Worm (Caenorhabditis elegans) whole organism, young adult: ENCODE data around the gene B0284.3.

Experiments
- F23B12.7 ChIP-seq: sonication (generic microtip); optimal IDR thresholded peaks from 2 replicates; lab custom pipeline; 2017; ENCODE audit warnings: missing genetic modification characterization, mild to moderate bottlenecking, missing compliant biosample characterization, antibody characterized with exemption, moderate library complexity; ENCODE audit not compliant: insufficient read depth
- F33H1.4 ChIP-seq: fragments of 200-800 bp; sonication (Bioruptor generic); IDR thresholded peaks from 2 replicates; pipeline ENCODE4 v1.3.6; 2022; ENCODE audit warnings: missing genetic modification reagents, missing genetic modification characterization, missing compliant biosample characterization
- F39B2.1 ChIP-seq: fragments of 200-800 bp; sonication (Bioruptor generic); IDR thresholded peaks from 2 replicates; pipeline ENCODE4 v1.3.6; 2022; ENCODE audit warnings: missing genetic modification reagents, missing genetic modification characterization, missing compliant biosample characterization
- K12H6.12 ChIP-seq: fragments of 200-800 bp; sonication (Bioruptor generic); optimal IDR thresholded peaks from 2 replicates; lab custom pipeline; 2018; ENCODE audit warnings: mild to moderate bottlenecking, missing genetic modification characterization, missing compliant biosample characterization
- T07F8.4 ChIP-seq: sonication (generic microtip); optimal IDR thresholded peaks from 2 replicates; lab custom pipeline; 2016; ENCODE audit warnings: mild to moderate bottlenecking, missing genetic modification characterization, moderate library complexity, missing compliant biosample characterization
- Y67H2A.10 ChIP-seq: fragments of 200-800 bp; sonication (Bioruptor generic); conservative IDR thresholded peaks from 2 replicates; pipeline ENCODE4 v1.3.6; 2022; ENCODE audit warnings: missing genetic modification reagents, missing genetic modification characterization, missing compliant biosample characterization
- Y79H2A.3 ChIP-seq: fragments of 200-800 bp; sonication (Bioruptor generic); conservative IDR thresholded peaks from 2 replicates; pipeline ENCODE4 v1.3.6; 2022; ENCODE audit warnings: missing genetic modification reagents, missing genetic modification characterization, missing compliant biosample characterization
- ZK185.1 ChIP-seq: sonication (generic microtip); optimal IDR thresholded peaks from 2 replicates; lab custom pipeline; 2016; ENCODE audit warnings: mild to moderate bottlenecking, missing genetic modification characterization, missing compliant biosample characterization; ENCODE audit not compliant: poor library complexity, severe bottlenecking
- attf-5 ChIP-seq: fragments of 200-800 bp; sonication (Bioruptor generic); optimal IDR thresholded peaks from 2 replicates; lab custom pipeline; 2018; ENCODE audit warnings: mild to moderate bottlenecking, missing genetic modification characterization, missing compliant biosample characterization
- cebp-1 ChIP-seq, 2 experiments: fragments of 200-800 bp in 1 of 2; sonication (Bioruptor generic) in 1 of 2; sonication (generic microtip) in 1 of 2; IDR thresholded peaks in 1 of 2; optimal IDR thresholded peaks in 1 of 2; 2 replicates each; pipeline versions ENCODE4 v1.3.6 to Lab custom; 2017 to 2022; ENCODE audit warnings: missing compliant biosample characterization in 2 of 2, missing genetic modification characterization in 2 of 2, mild to moderate bottlenecking in 1 of 2, missing genetic modification reagents in 1 of 2, moderate library complexity in 1 of 2
- cebp-2 ChIP-seq: fragments of 200-800 bp; sonication (Bioruptor generic); IDR thresholded peaks from 2 replicates; pipeline ENCODE4 v1.3.6; 2022; ENCODE audit warnings: missing genetic modification characterization, missing compliant biosample characterization
- ceh-27 ChIP-seq: fragments of 200-800 bp; sonication (Bioruptor generic); optimal IDR thresholded peaks from 2 replicates; lab custom pipeline; 2018; ENCODE audit warnings: mild to moderate bottlenecking, missing genetic modification characterization, moderate library complexity, missing compliant biosample characterization
- dpl-1 ChIP-seq: fragments of 150-350 bp; optimal IDR thresholded peaks from 2 replicates; lab custom pipeline; 2014; ENCODE audit warnings: missing biosample characterization, missing genetic modification reagents, missing genetic modification characterization
- efl-1 ChIP-seq: fragments of 150-350 bp; optimal IDR thresholded peaks from 2 replicates; lab custom pipeline; 2014; ENCODE audit warnings: missing biosample characterization, missing genetic modification reagents, missing genetic modification characterization
- ekl-4 ChIP-seq: fragments of 200-800 bp; sonication (Bioruptor generic); IDR thresholded peaks from 2 replicates; pipeline ENCODE4 v1.3.6; 2022; ENCODE audit warnings: missing genetic modification reagents, missing genetic modification characterization, missing compliant biosample characterization
- hmg-1.2 ChIP-seq: fragments of 200-800 bp; sonication (Bioruptor generic); IDR thresholded peaks from 2 replicates; pipeline ENCODE4 v1.3.6; 2022; ENCODE audit warnings: missing genetic modification reagents, missing genetic modification characterization, missing compliant biosample characterization
- hsf-1 ChIP-seq: fragments of 200-800 bp; sonication (Bioruptor generic); IDR thresholded peaks from 2 replicates; pipeline ENCODE4 v1.3.6; 2022; ENCODE audit warnings: missing genetic modification reagents, missing genetic modification characterization, missing compliant biosample characterization
- let-607 ChIP-seq, 2 experiments: fragments of 200-800 bp in 1 of 2; sonication (Bioruptor generic) in 1 of 2; sonication (generic microtip) in 1 of 2; optimal IDR thresholded peaks; 2 replicates each; lab custom pipeline; 2016 to 2018; ENCODE audit warnings: mild to moderate bottlenecking in 2 of 2, missing compliant biosample characterization in 2 of 2, missing genetic modification characterization in 2 of 2, moderate library complexity in 2 of 2, missing genotype in 1 of 2
- lin-35 ChIP-seq, 3 experiments: fragments of 150-350 bp in 2 of 3; sonication (generic microtip) in 1 of 3; optimal IDR thresholded peaks; 2 replicates each; lab custom pipeline; 2014 to 2018; ENCODE audit warnings: missing biosample characterization in 3 of 3, missing genetic modification characterization in 3 of 3, missing genetic modification reagents in 3 of 3
- lin-40 ChIP-seq: sonication (generic microtip); optimal IDR thresholded peaks from 2 replicates; lab custom pipeline; 2016; ENCODE audit warnings: missing genetic modification characterization, mild to moderate bottlenecking, missing compliant biosample characterization, missing genotype, missing genetic modification reagents
- lin-54 ChIP-seq: fragments of 200-800 bp; sonication (Bioruptor generic); optimal IDR thresholded peaks from 2 replicates; lab custom pipeline; 2018; ENCODE audit warnings: mild to moderate bottlenecking, missing genetic modification characterization, missing compliant biosample characterization
- lsl-1 ChIP-seq: fragments of 200-800 bp; sonication (Bioruptor generic); optimal IDR thresholded peaks from 2 replicates; lab custom pipeline; 2018; ENCODE audit warnings: mild to moderate bottlenecking, missing genetic modification characterization, moderate library complexity, missing compliant biosample characterization
- madf-6 ChIP-seq: fragments of 200-800 bp; sonication (Bioruptor generic); IDR thresholded peaks from 2 replicates; pipeline ENCODE4 v1.3.6; 2022; ENCODE audit warnings: missing genetic modification reagents, missing genetic modification characterization, missing compliant biosample characterization
- madf-8 ChIP-seq: fragments of 200-800 bp; sonication (Bioruptor generic); conservative IDR thresholded peaks from 2 replicates; pipeline ENCODE4 v1.3.6; 2022; ENCODE audit warnings: missing genetic modification reagents, missing genetic modification characterization, missing compliant biosample characterization
- mcd-1 ChIP-seq: fragments of 200-800 bp; sonication (Bioruptor generic); IDR thresholded peaks from 2 replicates; pipeline ENCODE4 v1.3.6; 2022; ENCODE audit warnings: missing genetic modification reagents, missing genetic modification characterization, missing compliant biosample characterization
- nfya-2 ChIP-seq: fragments of 200-800 bp; sonication (Bioruptor generic); IDR thresholded peaks from 2 replicates; pipeline ENCODE4 v1.3.6; 2022; ENCODE audit warnings: missing genetic modification reagents, missing genetic modification characterization, missing compliant biosample characterization
- nhr-90 ChIP-seq: sonication (generic microtip); optimal IDR thresholded peaks from 2 replicates; lab custom pipeline; 2016; ENCODE audit warnings: missing genotype, mild to moderate bottlenecking, missing genetic modification characterization, missing compliant biosample characterization
- pbrm-1 ChIP-seq: fragments of 200-800 bp; sonication (Bioruptor generic); IDR thresholded peaks from 2 replicates; pipeline ENCODE4 v1.3.6; 2022; ENCODE audit warnings: missing genetic modification reagents, missing genetic modification characterization, missing compliant biosample characterization
- snpc-1.1 ChIP-seq: sonication (generic microtip); optimal IDR thresholded peaks from 2 replicates; lab custom pipeline; 2017; ENCODE audit warnings: missing genetic modification characterization, mild to moderate bottlenecking, missing compliant biosample characterization, antibody characterized with exemption, moderate library complexity, missing genotype, missing genetic modification reagents; ENCODE audit not compliant: insufficient read depth
- snpc-3.4 ChIP-seq: sonication (generic microtip); optimal IDR thresholded peaks from 2 replicates; lab custom pipeline; 2017; ENCODE audit warnings: missing genetic modification characterization, mild to moderate bottlenecking, missing compliant biosample characterization, antibody characterized with exemption, moderate library complexity, missing genotype, missing genetic modification reagents
- snpc-4 ChIP-seq, 5 experiments: fragments of 150-350 bp in 1 of 5; sonication (generic microtip) in 4 of 5; optimal IDR thresholded peaks; 2 replicates each; lab custom pipeline; 2014 to 2018; ENCODE audit warnings: missing genetic modification characterization in 5 of 5, missing biosample characterization in 3 of 5, antibody characterized with exemption in 2 of 5, mild to moderate bottlenecking in 2 of 5, missing compliant biosample characterization in 2 of 5, missing genotype in 2 of 5, moderate library complexity in 2 of 5, missing genetic modification reagents in 1 of 5
- tbp1 ChIP-seq: fragments of 200-800 bp; sonication (Bioruptor generic); optimal IDR thresholded peaks from 2 replicates; lab custom pipeline; 2018; ENCODE audit warnings: mild to moderate bottlenecking, missing genetic modification characterization, missing compliant biosample characterization
- tlf-1 ChIP-seq: fragments of 200-800 bp; sonication (Bioruptor generic); optimal IDR thresholded peaks from 2 replicates; lab custom pipeline; 2018; ENCODE audit warnings: mild to moderate bottlenecking, missing genetic modification characterization, missing compliant biosample characterization
- xnd-1 ChIP-seq: sonication (generic microtip); optimal IDR thresholded peaks from 2 replicates; lab custom pipeline; 2016; ENCODE audit warnings: missing genotype, missing genetic modification reagents, missing genetic modification characterization, missing compliant biosample characterization
- ztf-28 ChIP-seq: fragments of 200-800 bp; sonication (Bioruptor generic); IDR thresholded peaks from 2 replicates; pipeline ENCODE4 v1.3.6; 2022; ENCODE audit warnings: missing genetic modification reagents, missing genetic modification characterization, missing compliant biosample characterization

B0284.3 gene

DNA sequence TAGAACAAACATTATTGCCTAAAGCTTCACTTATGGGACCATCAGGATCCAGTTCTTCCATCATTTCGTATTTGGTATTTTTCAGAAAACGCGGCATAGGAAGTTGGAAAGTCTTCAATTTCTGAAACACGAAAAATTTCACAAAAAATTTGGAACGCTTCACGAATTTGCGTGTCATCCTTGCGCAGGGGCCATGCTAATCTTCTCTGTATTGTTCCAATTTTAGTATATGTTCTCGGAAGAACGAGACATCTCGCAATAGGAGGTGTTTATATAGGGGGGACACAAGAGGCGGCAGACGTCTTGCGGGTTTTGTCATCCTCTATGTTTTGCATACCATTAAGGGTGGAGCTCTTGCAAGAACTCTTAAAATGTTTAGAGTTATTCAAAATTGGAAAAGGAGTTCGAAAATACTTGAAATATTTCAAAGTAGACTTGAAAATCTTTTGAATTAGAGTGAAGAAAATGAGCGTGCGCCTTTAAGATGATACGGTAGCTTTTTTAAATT lies 47.1 kb upstream of the B0284.3 start (continued):
- peak; percentile 66 for TF ChIP-seq snpc-4 (GFP tag; optimal IDR thresholded peaks at IDR 0.05; lab: Kevin White, UChicago)
- peak; percentile 85 to 99 (median 92) for TF ChIP-seq snpc-4 (tag; optimal IDR thresholded peaks at IDR 0.05; lab: Kevin White, UChicago)
- TF ChIP-seq hsf-1 (GFP tag; lab: Robert Waterston, UW): peak; percentile 68
- TF ChIP-seq T07F8.4 (tag; lab: Kevin White, UChicago): peak; percentile 30

DNA sequence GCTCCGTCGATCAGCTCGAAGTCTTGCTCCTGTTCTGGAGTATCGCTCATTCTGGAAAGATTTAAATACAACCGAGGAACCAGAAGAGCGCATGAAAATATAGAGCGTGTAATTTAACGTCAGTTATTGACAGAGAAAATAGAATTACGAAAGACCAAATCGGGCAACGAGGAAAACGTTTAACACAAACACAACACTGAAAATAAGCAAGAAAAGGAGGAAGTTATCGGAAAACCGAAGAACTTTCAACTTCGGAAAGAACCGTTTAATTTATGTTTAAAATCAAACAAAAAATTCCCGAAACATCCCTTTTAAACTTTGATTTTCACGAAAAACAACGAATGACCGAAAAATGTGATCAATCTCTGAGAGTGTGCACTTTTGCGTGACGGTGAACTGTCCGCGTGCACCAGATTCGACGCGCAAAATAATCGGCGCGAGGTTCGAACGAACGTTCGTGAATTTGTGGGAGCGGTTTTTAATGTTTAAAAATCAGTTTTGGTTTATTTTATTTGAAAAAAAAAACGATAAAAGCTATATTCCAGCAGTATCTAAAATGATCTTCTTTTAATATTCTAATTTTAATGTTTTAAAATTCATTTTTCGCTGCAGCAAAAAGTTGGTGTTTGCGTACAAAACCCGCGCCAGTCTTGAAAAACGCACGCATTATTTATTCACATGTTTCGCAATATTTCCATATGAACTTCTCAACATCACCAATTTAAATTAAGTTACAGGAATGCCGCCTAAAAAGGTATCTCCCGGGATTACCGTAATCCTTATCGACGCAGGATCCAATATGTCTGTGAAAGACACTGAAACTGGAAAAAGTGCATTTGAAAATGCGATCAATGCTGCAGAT lies 39.7 kb upstream of the B0284.3 start, which contains the start of the genes R07E5.7 and cku-80:
TSS of gene R07E5.7 (minus strand) at position 51 of the 862 bp plus-strand sequence.
TSS of gene cku-80 (plus strand) at position 732 of the 862 bp plus-strand sequence.
- no peak for TF ChIP-seq Y67H2A.10 (GFP tag; lab: Robert Waterston, UW)
- peak; percentile 71 for TF ChIP-seq cebp-1 (GFP tag; IDR thresholded peaks at IDR 0.05; lab: Robert Waterston, UW)
- peak; percentile 94 for TF ChIP-seq cebp-1 (tag; optimal IDR thresholded peaks at IDR 0.05; lab: Kevin White, UChicago)
- TF ChIP-seq snpc-3.4 (tag; lab: Kevin White, UChicago): peak; percentile 60
- TF ChIP-seq ZK185.1: peak; percentile 0
- TF ChIP-seq F33H1.4 (GFP tag; lab: Robert Waterston, UW): peak; percentile 45
- peak; percentile 62; the same call in 1 of the 2 replicates for TF ChIP-seq madf-6 (GFP tag; lab: Robert Waterston, UW)
- TF ChIP-seq F23B12.7 (tag; lab: Kevin White, UChicago): peak; percentile 70
- TF ChIP-seq snpc-4 (GFP tag; optimal IDR thresholded peaks at IDR 0.05; lab: Kevin White, UChicago): no peak
- TF ChIP-seq snpc-4 (tag; optimal IDR thresholded peaks at IDR 0.05; lab: Kevin White, UChicago): peak; percentile 4 to 77 (median 53)
- TF ChIP-seq K12H6.12: peak; percentile 33
- TF ChIP-seq F39B2.1 (GFP tag; lab: Robert Waterston, UW): no peak
- no peak for TF ChIP-seq xnd-1 (tag; lab: Kevin White, UChicago)
- peak; percentile 79 for TF ChIP-seq attf-5 (GFP tag; lab: Kevin White, UChicago)
- TF ChIP-seq tlf-1: peak; percentile 27
- peak; percentile 28 for TF ChIP-seq lin-40 (tag; lab: Kevin White, UChicago)
- TF ChIP-seq dpl-1 (GFP tag; lab: Kevin White, UChicago): peak; percentile 72
- no peak for TF ChIP-seq ztf-28 (GFP tag; lab: Robert Waterston, UW)
- peak; percentile 39 for TF ChIP-seq hmg-1.2 (GFP tag; lab: Robert Waterston, UW)
- no peak for TF ChIP-seq cebp-2 (GFP tag; lab: Robert Waterston, UW)
- TF ChIP-seq Y79H2A.3: no peak
- no peak for TF ChIP-seq nfya-2 (GFP tag; lab: Robert Waterston, UW)
- peak; percentile 23 for TF ChIP-seq ceh-27
- peak; percentile 33 for TF ChIP-seq snpc-1.1 (tag; lab: Kevin White, UChicago)
- TF ChIP-seq ekl-4 (GFP tag; lab: Robert Waterston, UW): peak; percentile 11; the same call in 1 of the 2 replicates
- peak; percentile 45 for TF ChIP-seq lsl-1
- peak in 1 of 3 experiments; percentile 62 for TF ChIP-seq lin-35 (GFP tag; optimal IDR thresholded peaks at IDR 0.05; lab: Kevin White, UChicago)
- peak; percentile 46; the same call in 1 of the 2 replicates for TF ChIP-seq pbrm-1 (GFP tag; lab: Robert Waterston, UW)
- no peak for TF ChIP-seq nhr-90
- TF ChIP-seq let-607 (tag; optimal IDR thresholded peaks at IDR 0.05; lab: Kevin White, UChicago): peak in 1 of 2 experiments; percentile 6
- peak; percentile 43 for TF ChIP-seq tbp1 (GFP tag; lab: Kevin White, UChicago)
- peak; percentile 69 for TF ChIP-seq efl-1 (GFP tag; lab: Kevin White, UChicago)
- TF ChIP-seq lin-54 (GFP tag; lab: Kevin White, UChicago): peak; percentile 79
- TF ChIP-seq madf-8 (GFP tag; lab: Robert Waterston, UW): peak; percentile 23; the same call in 1 of the 2 replicates
- peak; percentile 59 for TF ChIP-seq mcd-1
